Fruit fly (Drosophila melanogaster): Measurements from ENCODE around the gene Fuca.

The Fuca gene

dm6 chr3L:11484483-11484882 is 38.0 kb downstream of the Fuca start (continued):
- TF ChIP-seq CG8089 (GFP tag; optimal IDR thresholded peaks at IDR 0.05), result no peak
- TF ChIP-seq cad (GFP tag; optimal IDR thresholded peaks at IDR 0.05), result no peak
- peak; percentile 43 for TF ChIP-seq CG6765 (GFP tag; optimal IDR thresholded peaks at IDR 0.05)
- no peak for TF ChIP-seq CG9797 (GFP tag; optimal IDR thresholded peaks at IDR 0.05)
- TF ChIP-seq tio (GFP tag; optimal IDR thresholded peaks at IDR 0.05), result no peak
- TF ChIP-seq wdn (GFP tag; IDR thresholded peaks at IDR 0.05), result no peak
- no peak for TF ChIP-seq pum (GFP tag; optimal IDR thresholded peaks at IDR 0.05)
- no peak for TF ChIP-seq ato (GFP tag; IDR thresholded peaks at IDR 0.05; ENCODE audit: partially characterized antibody)
- TF ChIP-seq eve (GFP tag; optimal IDR thresholded peaks at IDR 0.05), result peak in 1 of 2 experiments; percentile 12
- no peak for TF ChIP-seq bcd (GFP tag; optimal IDR thresholded peaks at IDR 0.05)
- no peak for TF ChIP-seq hth (optimal IDR thresholded peaks at IDR 0.05)
- TF ChIP-seq CG7928 (GFP tag; optimal IDR thresholded peaks at IDR 0.05), result no peak
- peak; percentile 62 for TF ChIP-seq CG2678 (tag; optimal IDR thresholded peaks at IDR 0.05)
- TF ChIP-seq Dad (GFP tag; optimal IDR thresholded peaks at IDR 0.05), result no peak
- no peak for TF ChIP-seq Max (GFP tag; optimal IDR thresholded peaks at IDR 0.05)
- no peak for TF ChIP-seq dm (GFP tag; optimal IDR thresholded peaks at IDR 0.05)
- TF ChIP-seq CG2202 (tag; optimal IDR thresholded peaks at IDR 0.05), result no peak
- TF ChIP-seq BtbVII (GFP tag; optimal IDR thresholded peaks at IDR 0.05), result peak; percentile 4
- TF ChIP-seq jing (GFP tag; optimal IDR thresholded peaks at IDR 0.05), result no peak
- no peak for TF ChIP-seq CG4854 (GFP tag; optimal IDR thresholded peaks at IDR 0.05)
- TF ChIP-seq CG8388 (GFP tag; optimal IDR thresholded peaks at IDR 0.05), result peak; percentile 27
- no peak for TF ChIP-seq pho (GFP tag; optimal IDR thresholded peaks at IDR 0.05)
- 0 out of 2 replicates have a peak, but pooled peaks have one; percentile 5 for TF ChIP-seq esg (GFP tag; conservative IDR thresholded peaks at IDR 0.05)
- peak; percentile 33; the same call in 1 of the 2 replicates for TF ChIP-seq Ptx1 (GFP tag; IDR thresholded peaks at IDR 0.05)
- TF ChIP-seq CG5245 (GFP tag; optimal IDR thresholded peaks at IDR 0.05), result peak; percentile 31
- no peak for TF ChIP-seq CG2116 (GFP tag; optimal IDR thresholded peaks at IDR 0.05)
- no peak for TF ChIP-seq yki (optimal IDR thresholded peaks at IDR 0.05)
- TF ChIP-seq CG4424 (GFP tag; optimal IDR thresholded peaks at IDR 0.05), result peak; percentile 44
- peak; percentile 7 for TF ChIP-seq Antp (GFP tag; optimal IDR thresholded peaks at IDR 0.05)
- TF ChIP-seq sd (tag; optimal IDR thresholded peaks at IDR 0.05), result no peak
- TF ChIP-seq nmo (GFP tag; optimal IDR thresholded peaks at IDR 0.05), result peak; percentile 44
- no peak for TF ChIP-seq CG13424 (tag; optimal IDR thresholded peaks at IDR 0.05)
- peak; percentile 33 for TF ChIP-seq Ets65A (GFP tag)
- peak; percentile 21 for TF ChIP-seq CG5180 (GFP tag; optimal IDR thresholded peaks at IDR 0.05)
- peak; percentile 18 for TF ChIP-seq CG15269 (tag; optimal IDR thresholded peaks at IDR 0.05)
- TF ChIP-seq slp2 (GFP tag; optimal IDR thresholded peaks at IDR 0.05), result no peak
- TF ChIP-seq row (GFP tag; IDR thresholded peaks at IDR 0.05), result peak; percentile 53
- TF ChIP-seq B-H2 (GFP tag; optimal IDR thresholded peaks at IDR 0.05), result no peak
- TF ChIP-seq ATbp (GFP tag; optimal IDR thresholded peaks at IDR 0.05), result peak; percentile 10
- TF ChIP-seq caup (GFP tag; optimal IDR thresholded peaks at IDR 0.05; ENCODE audit: severe bottlenecking), result peak; percentile 38
- TF ChIP-seq CG30431 (GFP tag; optimal IDR thresholded peaks at IDR 0.05), result no peak
- TF ChIP-seq CG6272 (GFP tag; IDR thresholded peaks at IDR 0.05), result no peak
- TF ChIP-seq az2 (GFP tag; optimal IDR thresholded peaks at IDR 0.05), result no peak
- no peak for TF ChIP-seq CG5953 (GFP tag; IDR thresholded peaks at IDR 0.05)
- TF ChIP-seq gem (tag; optimal IDR thresholded peaks at IDR 0.05), result peak; percentile 53
- TF ChIP-seq danr (GFP tag; IDR thresholded peaks at IDR 0.05), result 0 out of 2 replicates have a peak, but pooled peaks have one; percentile 17
- peak; percentile 30 for TF ChIP-seq bab2 (GFP tag; optimal IDR thresholded peaks at IDR 0.05)
- TF ChIP-seq Doc2 (GFP tag; IDR thresholded peaks at IDR 0.05), result no peak
- no peak for TF ChIP-seq CG4282 (GFP tag; optimal IDR thresholded peaks at IDR 0.05)
- TF ChIP-seq CG18599 (GFP tag; optimal IDR thresholded peaks at IDR 0.05), result peak; percentile 65
- peak; percentile 4 for TF ChIP-seq CG12391 (tag; optimal IDR thresholded peaks at IDR 0.05)
- peak; percentile 68; the same call in 1 of the 3 replicates for TF ChIP-seq ci (GFP tag; IDR thresholded peaks at IDR 0.05)
